Worm (Caenorhabditis elegans): ENCODE results near the gene F59A6.2.
A peak's percentile ranks its signal among the peaks of the same experiment; 100 is the strongest.

The F59A6.2 gene

ce11 chrII:5058036-5058435 is 43.5 kb downstream of the F59A6.2 start, which contains the start of gene C27A2.12:
Gene C27A2.12 (minus strand): TSS chrII:5058136.
- TF ChIP-seq nhr-28 (tag; optimal IDR thresholded peaks at IDR 0.05) (no peak), hlh-1 (tag; optimal IDR thresholded peaks at IDR 0.05) (no peak), flh-1 (GFP tag; optimal IDR thresholded peaks at IDR 0.05) (no peak), tbx-8 (GFP tag; optimal IDR thresholded peaks at IDR 0.05) (no peak), zip-8 (tag; optimal IDR thresholded peaks at IDR 0.05) (no peak), M03D4.4 (tag; optimal IDR thresholded peaks at IDR 0.05) (no peak), nhr-237 (tag; optimal IDR thresholded peaks at IDR 0.05) (no peak), elt-1 (tag; optimal IDR thresholded peaks at IDR 0.05; ENCODE audit: borderline replicate concordance, insufficient read depth) (no peak), lin-32 (GFP tag; optimal IDR thresholded peaks at IDR 0.05) (no peak), pha-4 (tag; optimal IDR thresholded peaks at IDR 0.05) (no peak), sem-2 (GFP tag; optimal IDR thresholded peaks at IDR 0.05) (no peak), ceh-83 (GFP tag; optimal IDR thresholded peaks at IDR 0.05) (no peak), lsy-2 (tag; optimal IDR thresholded peaks at IDR 0.05) (no peak), nhr-76 (tag; optimal IDR thresholded peaks at IDR 0.05) (no peak), mep-1 (tag; optimal IDR thresholded peaks at IDR 0.05) (no peak), ham-2 (GFP tag; optimal IDR thresholded peaks at IDR 0.05) (no peak)

ce11 chrII:5060719-5061118 is 46.2 kb downstream of the F59A6.2 start, which contains the start of gene pho-12:
Gene pho-12 (minus strand): TSS chrII:5060819.
- TF ChIP-seq M03D4.4 (tag; optimal IDR thresholded peaks at IDR 0.05): no peak
- TF ChIP-seq sem-2 (GFP tag; optimal IDR thresholded peaks at IDR 0.05): no peak
- TF ChIP-seq tbx-8 (GFP tag; optimal IDR thresholded peaks at IDR 0.05): no peak
- no peak for TF ChIP-seq unc-120 (tag; optimal IDR thresholded peaks at IDR 0.05; ENCODE audit: poor library complexity, severe bottlenecking)
- TF ChIP-seq snpc-4 (tag; optimal IDR thresholded peaks at IDR 0.05): no peak
- no peak for TF ChIP-seq cnd-1 (tag; optimal IDR thresholded peaks at IDR 0.05)
- no peak for TF ChIP-seq nhr-2 (tag; optimal IDR thresholded peaks at IDR 0.05)
- TF ChIP-seq pha-4 (tag; optimal IDR thresholded peaks at IDR 0.05): no peak
- TF ChIP-seq unc-39 (tag; optimal IDR thresholded peaks at IDR 0.05): no peak
- TF ChIP-seq zip-8 (tag; optimal IDR thresholded peaks at IDR 0.05): no peak
- no peak for TF ChIP-seq bed-3 (GFP tag; optimal IDR thresholded peaks at IDR 0.05)
- no peak for TF ChIP-seq blmp-1 (tag; optimal IDR thresholded peaks at IDR 0.05)
- no peak for TF ChIP-seq mls-2 (tag; optimal IDR thresholded peaks at IDR 0.05)

- TF ChIP-seq hlh-1 (tag; optimal IDR thresholded peaks at IDR 0.05) (peak; percentile 57), sem-2 (GFP tag; optimal IDR thresholded peaks at IDR 0.05) (no peak), mls-2 (tag; optimal IDR thresholded peaks at IDR 0.05) (no peak), tbx-8 (GFP tag; optimal IDR thresholded peaks at IDR 0.05) (no peak), unc-39 (tag; optimal IDR thresholded peaks at IDR 0.05) (no peak), nhr-2 (tag; optimal IDR thresholded peaks at IDR 0.05) (no peak), elt-3 (tag; optimal IDR thresholded peaks at IDR 0.05) (no peak), ceh-43 (GFP tag; optimal IDR thresholded peaks at IDR 0.05) (no peak), flh-1 (GFP tag; optimal IDR thresholded peaks at IDR 0.05) (no peak), blmp-1 (tag; optimal IDR thresholded peaks at IDR 0.05) (no peak), nhr-76 (tag; optimal IDR thresholded peaks at IDR 0.05) (no peak), M03D4.4 (tag; optimal IDR thresholded peaks at IDR 0.05) (no peak), lsy-2 (tag; optimal IDR thresholded peaks at IDR 0.05) (peak; percentile 85), pha-4 (tag; optimal IDR thresholded peaks at IDR 0.05) (peak; percentile 8), drap-1 (GFP tag; optimal IDR thresholded peaks at IDR 0.05) (no peak), bed-3 (GFP tag; optimal IDR thresholded peaks at IDR 0.05) (no peak), snpc-4 (tag; optimal IDR thresholded peaks at IDR 0.05) (no peak), ceh-39 (tag; optimal IDR thresholded peaks at IDR 0.05) (peak; percentile 42), ztf-11 (tag; optimal IDR thresholded peaks at IDR 0.05) (no peak), mep-1 (tag; optimal IDR thresholded peaks at IDR 0.05) (peak; percentile 86), elt-1 (tag; optimal IDR thresholded peaks at IDR 0.05; ENCODE audit: borderline replicate concordance, insufficient read depth) (no peak), unc-120 (tag; optimal IDR thresholded peaks at IDR 0.05; ENCODE audit: poor library complexity, severe bottlenecking) (peak; percentile 26), sptf-1 (tag; optimal IDR thresholded peaks at IDR 0.05) (no peak), nhr-237 (tag; optimal IDR thresholded peaks at IDR 0.05) (peak; percentile 56), nhr-28 (tag; optimal IDR thresholded peaks at IDR 0.05) (no peak), nhr-12 (tag; optimal IDR thresholded peaks at IDR 0.05) (no peak), unc-62 (GFP tag; optimal IDR thresholded peaks at IDR 0.05) (no peak), cnd-1 (tag; optimal IDR thresholded peaks at IDR 0.05) (no peak), lin-32 (GFP tag; optimal IDR thresholded peaks at IDR 0.05) (no peak), lin-13 (tag; optimal IDR thresholded peaks at IDR 0.05) (no peak), ceh-83 (GFP tag; optimal IDR thresholded peaks at IDR 0.05) (no peak), mab-5 (tag; optimal IDR thresholded peaks at IDR 0.05) (no peak), zip-8 (tag; optimal IDR thresholded peaks at IDR 0.05) (no peak), ham-2 (GFP tag; optimal IDR thresholded peaks at IDR 0.05) (no peak), ces-1 (GFP tag; optimal IDR thresholded peaks at IDR 0.05) (peak; percentile 56)
These were observed 47.4 kb downstream of the F59A6.2 start, which contains the start of gene smc-5 for ce11 chrII:5061794-5062368. Gene smc-5 (plus strand): TSS chrII:5062125.
